Worm (Caenorhabditis elegans): Measurements from ENCODE around the gene nspa-8.

Gene nspa-8

ce11 chrV:14853739-14854138 is 26.9 kb upstream of the nspa-8 start:
- TF ChIP-seq F57A8.1 (GFP tag; optimal IDR thresholded peaks at IDR 0.05) (no peak), nhr-80 (tag; optimal IDR thresholded peaks at IDR 0.05) (peak; percentile 24), egl-18 (GFP tag; IDR thresholded peaks at IDR 0.05) (no peak), madf-3 (GFP tag; IDR thresholded peaks at IDR 0.05) (no peak), let-607 (tag; optimal IDR thresholded peaks at IDR 0.05) (peak in 1 of 2 experiments; percentile 74)

- TF ChIP-seq F22D6.2 (tag; optimal IDR thresholded peaks at IDR 0.05): no peak
- no peak for TF ChIP-seq egrh-3 (GFP tag; IDR thresholded peaks at IDR 0.05)
- no peak for TF ChIP-seq hmg-20 (GFP tag; IDR thresholded peaks at IDR 0.05)
These were observed 25.8 kb upstream of the nspa-8 start for ce11 chrV:14852620-14853019.

ce11 chrV:14851972-14852371 is 25.1 kb upstream of the nspa-8 start:
- no peak for TF ChIP-seq egrh-3 (GFP tag; IDR thresholded peaks at IDR 0.05)
- TF ChIP-seq let-607 (tag; optimal IDR thresholded peaks at IDR 0.05): no peak
- no peak for TF ChIP-seq snpc-4 (GFP tag; optimal IDR thresholded peaks at IDR 0.05)
- no peak for TF ChIP-seq snpc-4 (tag; optimal IDR thresholded peaks at IDR 0.05)
- TF ChIP-seq zim-3 (tag; optimal IDR thresholded peaks at IDR 0.05): no peak
- no peak for TF ChIP-seq ceh-91 (GFP tag; IDR thresholded peaks at IDR 0.05)
- TF ChIP-seq somi-1 (GFP tag; optimal IDR thresholded peaks at IDR 0.05): no peak
- TF ChIP-seq tbp1 (GFP tag; optimal IDR thresholded peaks at IDR 0.05): no peak

ce11 chrV:14851206-14851605 is 24.4 kb upstream of the nspa-8 start:
- TF ChIP-seq let-607 (tag; optimal IDR thresholded peaks at IDR 0.05): no peak
- TF ChIP-seq ama-1 (optimal IDR thresholded peaks at IDR 0.05): peak; percentile 24
- no peak for TF ChIP-seq ama-1 (GFP tag; optimal IDR thresholded peaks at IDR 0.05)
- no peak for TF ChIP-seq lin-26 (GFP tag; IDR thresholded peaks at IDR 0.05)
- no peak for TF ChIP-seq B0019.2 (GFP tag; conservative IDR thresholded peaks at IDR 0.05)
- no peak for TF ChIP-seq ets-4 (GFP tag; optimal IDR thresholded peaks at IDR 0.05)
- no peak for TF ChIP-seq F55B11.4 (tag; optimal IDR thresholded peaks at IDR 0.05; ENCODE audit: borderline replicate concordance, insufficient read depth)
- TF ChIP-seq nhr-27 (tag; optimal IDR thresholded peaks at IDR 0.05): no peak
- TF ChIP-seq F23B12.7 (tag; optimal IDR thresholded peaks at IDR 0.05; ENCODE audit: insufficient read depth): no peak
- no peak for TF ChIP-seq snpc-4 (GFP tag; optimal IDR thresholded peaks at IDR 0.05)
- no peak for TF ChIP-seq snpc-4 (tag; optimal IDR thresholded peaks at IDR 0.05)
- TF ChIP-seq chd-7 (tag; optimal IDR thresholded peaks at IDR 0.05): peak; percentile 19
- TF ChIP-seq ceh-40 (GFP tag; IDR thresholded peaks at IDR 0.05): no peak
- TF ChIP-seq hmg-1.2 (GFP tag; IDR thresholded peaks at IDR 0.05): peak; percentile 52; the same call in 1 of the 2 replicates
- TF ChIP-seq cebp-1 (GFP tag; IDR thresholded peaks at IDR 0.05): no peak
- peak; percentile 44 for TF ChIP-seq cebp-1 (tag; optimal IDR thresholded peaks at IDR 0.05)

ce11 chrV:14850530-14850929 is 23.7 kb upstream of the nspa-8 start:
- TF ChIP-seq nfya-1 (tag; optimal IDR thresholded peaks at IDR 0.05; ENCODE audit: borderline replicate concordance, insufficient read depth) (no peak), ZK185.1 (tag; optimal IDR thresholded peaks at IDR 0.05; ENCODE audit: poor library complexity, severe bottlenecking) (no peak), F39B2.1 (GFP tag; IDR thresholded peaks at IDR 0.05) (0 out of 2 replicates have a peak, but pooled peaks have one; percentile 19), atf-7 (tag; optimal IDR thresholded peaks at IDR 0.05) (peak; percentile 76), F33H1.4 (GFP tag; IDR thresholded peaks at IDR 0.05) (no peak), akir-1 (GFP tag; optimal IDR thresholded peaks at IDR 0.05) (no peak), nfya-2 (GFP tag; IDR thresholded peaks at IDR 0.05) (no peak), dox-1 (GFP tag; IDR thresholded peaks at IDR 0.05) (peak; percentile 67), Y67H2A.10 (GFP tag; conservative IDR thresholded peaks at IDR 0.05) (no peak), nhr-27 (tag; optimal IDR thresholded peaks at IDR 0.05) (no peak), hmg-20 (GFP tag; IDR thresholded peaks at IDR 0.05) (no peak; the same call in 1 of the 2 replicates), ceh-40 (GFP tag; IDR thresholded peaks at IDR 0.05) (no peak), hrde-1 (tag; optimal IDR thresholded peaks at IDR 0.05; ENCODE audit: borderline replicate concordance) (no peak), nhr-90 (tag; optimal IDR thresholded peaks at IDR 0.05) (peak; percentile 37), snpc-1.3 (tag; optimal IDR thresholded peaks at IDR 0.05; ENCODE audit: insufficient read depth) (no peak), pha-4 (tag; optimal IDR thresholded peaks at IDR 0.05) (peak; percentile 82), attf-6 (GFP tag; IDR thresholded peaks at IDR 0.05) (no peak), let-607 (tag; optimal IDR thresholded peaks at IDR 0.05) (peak; percentile 14 to 49), B0336.3 (GFP tag; IDR thresholded peaks at IDR 0.05) (0 out of 2 replicates have a peak, but pooled peaks have one; percentile 20)
